Fruit fly (Drosophila melanogaster): ENCODE measurements around the gene PDZ-GEF.

Gene PDZ-GEF

dm6 chr2L:6351809-6352182 lies 28.2 kb downstream of the PDZ-GEF start:
- TF ChIP-seq CG18476 (GFP tag; optimal IDR thresholded peaks at IDR 0.05) (peak; percentile 57), CG16863 (GFP tag; optimal IDR thresholded peaks at IDR 0.05) (peak; percentile 71), pnt (GFP tag; optimal IDR thresholded peaks at IDR 0.05) (peak; percentile 65), Trl (optimal IDR thresholded peaks at IDR 0.05) (no peak), Trl (GFP tag; optimal IDR thresholded peaks at IDR 0.05) (peak; percentile 69), Awh (GFP tag; IDR thresholded peaks at IDR 0.05) (no peak), CG2129 (GFP tag; IDR thresholded peaks at IDR 0.05; ENCODE audit: partially characterized antibody) (no peak), corto (GFP tag; optimal IDR thresholded peaks at IDR 0.05) (no peak), CG10979 (tag; optimal IDR thresholded peaks at IDR 0.05) (peak; percentile 74), CG1602 (GFP tag; optimal IDR thresholded peaks at IDR 0.05) (peak; percentile 77), CG2875 (GFP tag; optimal IDR thresholded peaks at IDR 0.05) (no peak), CG13894 (tag; optimal IDR thresholded peaks at IDR 0.05) (peak; percentile 88), CG6683 (GFP tag; optimal IDR thresholded peaks at IDR 0.05) (peak; percentile 54), crol (GFP tag; IDR thresholded peaks at IDR 0.05) (no peak), slbo (GFP tag; IDR thresholded peaks at IDR 0.05) (peak; percentile 94), yki (optimal IDR thresholded peaks at IDR 0.05) (no peak), Kr (GFP tag; optimal IDR thresholded peaks at IDR 0.05) (no peak), chif (GFP tag; optimal IDR thresholded peaks at IDR 0.05) (peak; percentile 73 to 78), Fer3 (tag; optimal IDR thresholded peaks at IDR 0.05) (peak; percentile 90), CG8359 (GFP tag; optimal IDR thresholded peaks at IDR 0.05; ENCODE audit: borderline replicate concordance) (no peak), cg (GFP tag; optimal IDR thresholded peaks at IDR 0.05) (no peak), dmrt99B (tag; optimal IDR thresholded peaks at IDR 0.05) (peak; percentile 92), CG31224 (GFP tag; IDR thresholded peaks at IDR 0.05) (peak; percentile 84), CG13624 (GFP tag; optimal IDR thresholded peaks at IDR 0.05) (peak; percentile 86), Sox102F (GFP tag; optimal IDR thresholded peaks at IDR 0.05) (peak; percentile 79), nom (GFP tag; optimal IDR thresholded peaks at IDR 0.05) (no peak), p53 (GFP tag; optimal IDR thresholded peaks at IDR 0.05) (peak; percentile 38), pb (GFP tag; optimal IDR thresholded peaks at IDR 0.05) (peak; percentile 54), CrebB (tag; optimal IDR thresholded peaks at IDR 0.05) (peak; percentile 73), sob (GFP tag; IDR thresholded peaks at IDR 0.05) (peak; percentile 92), CG2889 (GFP tag; IDR thresholded peaks at IDR 0.05) (peak; percentile 71), CG6272 (GFP tag; IDR thresholded peaks at IDR 0.05) (peak; percentile 88), CG9876 (GFP tag; optimal IDR thresholded peaks at IDR 0.05) (peak; percentile 47), CG13296 (GFP tag; optimal IDR thresholded peaks at IDR 0.05) (peak; percentile 86), CG3847 (GFP tag; IDR thresholded peaks at IDR 0.05) (peak; percentile 92), CG18262 (tag; optimal IDR thresholded peaks at IDR 0.05) (peak; percentile 74), CG9215 (GFP tag; IDR thresholded peaks at IDR 0.05) (peak; percentile 91), CG10462 (GFP tag; optimal IDR thresholded peaks at IDR 0.05) (peak; percentile 68), CG7745 (tag; optimal IDR thresholded peaks at IDR 0.05) (no peak), CG17361 (GFP tag; IDR thresholded peaks at IDR 0.05) (peak; percentile 71; the same call in 2 of the 3 replicates), Eip74EF (GFP tag; optimal IDR thresholded peaks at IDR 0.05) (peak in 1 of 2 experiments; percentile 72), ab (GFP tag; optimal IDR thresholded peaks at IDR 0.05) (peak; percentile 11), CG2199 (GFP tag; IDR thresholded peaks at IDR 0.05) (no peak), TFAM (GFP tag; optimal IDR thresholded peaks at IDR 0.05) (no peak), CG12659 (GFP tag; optimal IDR thresholded peaks at IDR 0.05) (peak; percentile 87), vvl (GFP tag; IDR thresholded peaks at IDR 0.05) (peak; percentile 85), kni (GFP tag; optimal IDR thresholded peaks at IDR 0.05) (peak; percentile 16), NC2β (GFP tag; optimal IDR thresholded peaks at IDR 0.05) (peak; percentile 43), knrl (GFP tag; IDR thresholded peaks at IDR 0.05; ENCODE audit: partially characterized antibody) (peak; percentile 47; the same call in 1 of the 3 replicates), CG10959 (GFP tag; IDR thresholded peaks at IDR 0.05) (peak; percentile 44; the same call in 1 of the 2 replicates), Hr78 (GFP tag; optimal IDR thresholded peaks at IDR 0.05) (peak in 1 of 2 experiments; percentile 60)

Data from whole organism, embryonic.